Worm (Caenorhabditis elegans) whole organism, L4 larva: Measurements from ENCODE around the gene C17G10.7.
A peak's percentile ranks its signal among the peaks of the same experiment; 100 is the strongest.

Source experiments
- F10B5.3 ChIP-seq: sonication (generic microtip); optimal IDR thresholded peaks from 2 replicates; lab custom pipeline; 2016; ENCODE audit warnings: mild to moderate bottlenecking, missing genetic modification characterization, missing compliant biosample characterization
- F37D6.2 ChIP-seq: sonication (generic microtip); optimal IDR thresholded peaks from 2 replicates; lab custom pipeline; 2016; ENCODE audit warnings: mild to moderate bottlenecking, missing genetic modification characterization, missing compliant biosample characterization
- R02D3.7 ChIP-seq: fragments of 150-350 bp; sonication (generic microtip); optimal IDR thresholded peaks from 3 replicates; lab custom pipeline; 2014; ENCODE audit warnings: missing biosample characterization, missing genetic modification characterization
- Y5F2A.4 ChIP-seq: fragments of 200-800 bp; sonication (Bioruptor generic); optimal IDR thresholded peaks from 2 replicates; lab custom pipeline; 2018; ENCODE audit warnings: mild to moderate bottlenecking, missing genetic modification characterization, missing compliant biosample characterization
- aha-1 ChIP-seq: fragments of 150-350 bp; peaks from one replicate; lab custom pipeline; 2014; ENCODE audit warnings: missing biosample characterization, missing genetic modification characterization
- attf-4 ChIP-seq: sonication (generic microtip); optimal IDR thresholded peaks from 3 replicates; lab custom pipeline; 2017; ENCODE audit warnings: missing biosample characterization, missing genetic modification characterization
- ceh-28 ChIP-seq: fragments of 150-350 bp; optimal IDR thresholded peaks from 2 replicates; lab custom pipeline; 2014; ENCODE audit warnings: missing biosample characterization, missing genetic modification reagents, missing genetic modification characterization
- ces-1 ChIP-seq: fragments of 150-350 bp; sonication (generic microtip); optimal IDR thresholded peaks from 4 replicates; lab custom pipeline; 2014; ENCODE audit warnings: missing biosample characterization, missing genetic modification reagents, missing genetic modification characterization
- dmd-6 ChIP-seq: fragments of 200-800 bp; sonication (Bioruptor generic); IDR thresholded peaks from 2 replicates; pipeline ENCODE4 v1.3.6; 2022; ENCODE audit warnings: missing genetic modification reagents, missing genetic modification characterization, missing compliant biosample characterization
- dmd-8 ChIP-seq: fragments of 200-800 bp; sonication (Bioruptor generic); IDR thresholded peaks from 2 replicates; pipeline ENCODE4 v1.3.6; 2022; ENCODE audit warnings: missing genetic modification characterization, missing compliant biosample characterization
- dmd-9 ChIP-seq: fragments of 200-800 bp; sonication (Bioruptor generic); IDR thresholded peaks from 2 replicates; pipeline ENCODE4 v1.3.6; 2022; ENCODE audit warnings: missing genetic modification reagents, missing genetic modification characterization, missing compliant biosample characterization
- duxl-1 ChIP-seq: sonication (generic microtip); optimal IDR thresholded peaks from 2 replicates; lab custom pipeline; 2016; ENCODE audit warnings: mild to moderate bottlenecking, missing genetic modification characterization, moderate library complexity, missing compliant biosample characterization; ENCODE audit not compliant: poor library complexity
- dve-1 ChIP-seq: sonication (generic microtip); optimal IDR thresholded peaks from 2 replicates; lab custom pipeline; 2017; ENCODE audit warnings: antibody characterized with exemption, mild to moderate bottlenecking, missing genetic modification characterization, missing compliant biosample characterization; ENCODE audit not compliant: insufficient read depth
- egl-27 ChIP-seq: sonication (generic microtip); optimal IDR thresholded peaks from 3 replicates; lab custom pipeline; 2017; ENCODE audit warnings: missing biosample characterization, missing genetic modification reagents, missing genetic modification characterization
- fos-1 ChIP-seq: fragments of 150-350 bp; optimal IDR thresholded peaks from 2 replicates; lab custom pipeline; 2014; ENCODE audit warnings: missing biosample characterization, missing genetic modification characterization
- hlh-11 ChIP-seq: fragments of 200-800 bp; sonication (Bioruptor generic); optimal IDR thresholded peaks from 2 replicates; lab custom pipeline; 2018; ENCODE audit warnings: mild to moderate bottlenecking, missing genetic modification characterization, missing compliant biosample characterization
- lin-1 ChIP-seq: fragments of 200-800 bp; sonication (Bioruptor generic); IDR thresholded peaks from 2 replicates; pipeline ENCODE4 v1.3.6; 2022; ENCODE audit warnings: missing genetic modification reagents, missing genetic modification characterization, missing compliant biosample characterization
- lin-13 ChIP-seq: fragments of 150-350 bp; optimal IDR thresholded peaks from 2 replicates; lab custom pipeline; 2014; ENCODE audit warnings: missing biosample characterization, missing genetic modification reagents, missing genetic modification characterization
- lin-15B ChIP-seq: fragments of 150-350 bp; sonication (generic microtip); optimal IDR thresholded peaks from 3 replicates; lab custom pipeline; 2014; ENCODE audit warnings: missing biosample characterization, missing genetic modification characterization
- mdl-1 ChIP-seq, 2 experiments: fragments of 150-350 bp in 1 of 2; sonication (generic microtip) in 1 of 2; optimal IDR thresholded peaks; 2 replicates each; lab custom pipeline; 2014 to 2017; ENCODE audit warnings: missing biosample characterization in 2 of 2, missing genetic modification characterization in 2 of 2
- mxl-3 ChIP-seq: fragments of 200-800 bp; sonication (Bioruptor generic); optimal IDR thresholded peaks from 2 replicates; lab custom pipeline; 2018; ENCODE audit warnings: mild to moderate bottlenecking, missing genetic modification characterization, missing compliant biosample characterization
- nhr-102 ChIP-seq: sonication (generic microtip); optimal IDR thresholded peaks from 2 replicates; lab custom pipeline; 2016; ENCODE audit warnings: mild to moderate bottlenecking, missing genetic modification characterization, moderate library complexity, missing compliant biosample characterization
- nhr-25 ChIP-seq: sonication (generic microtip); optimal IDR thresholded peaks from 2 replicates; lab custom pipeline; 2017; ENCODE audit warnings: missing genetic modification characterization, mild to moderate bottlenecking, missing compliant biosample characterization, antibody characterized with exemption, moderate library complexity, borderline replicate concordance; ENCODE audit not compliant: insufficient read depth
- nhr-28 ChIP-seq: fragments of 150-350 bp; optimal IDR thresholded peaks from 2 replicates; lab custom pipeline; 2014; ENCODE audit warnings: missing biosample characterization, missing genetic modification characterization
- nhr-6 ChIP-seq: fragments of 150-350 bp; optimal IDR thresholded peaks from 2 replicates; lab custom pipeline; 2014; ENCODE audit warnings: missing biosample characterization, missing genetic modification characterization
- nhr-77 ChIP-seq: fragments of 150-350 bp; optimal IDR thresholded peaks from 2 replicates; lab custom pipeline; 2014; ENCODE audit warnings: missing biosample characterization, missing genetic modification characterization
- pha-4 ChIP-seq, 2 experiments: fragments of 150-350 bp in 1 of 2; fragments of 200-800 bp in 1 of 2; sonication (Bioruptor generic) in 1 of 2; IDR thresholded peaks in 1 of 2; optimal IDR thresholded peaks in 1 of 2; 2 replicates each; pipeline versions ENCODE4 v1.3.6 to Lab custom; 2014 to 2022; ENCODE audit warnings: missing genetic modification characterization in 2 of 2, missing genetic modification reagents in 2 of 2, missing biosample characterization in 1 of 2, missing compliant biosample characterization in 1 of 2
- pqm-1 ChIP-seq: sonication (generic microtip); optimal IDR thresholded peaks from 2 replicates; lab custom pipeline; 2017; ENCODE audit warnings: missing biosample characterization, missing genetic modification characterization
- set-16 ChIP-seq: fragments of 200-800 bp; sonication (Bioruptor generic); IDR thresholded peaks from 2 replicates; pipeline ENCODE4 v1.3.6; 2022; ENCODE audit warnings: missing genetic modification reagents, missing genetic modification characterization, missing compliant biosample characterization
- skn-1 ChIP-seq: fragments of 150-350 bp; optimal IDR thresholded peaks from 2 replicates; lab custom pipeline; 2014; ENCODE audit warnings: missing biosample characterization, missing genetic modification characterization
- snpc-4 ChIP-seq: fragments of 150-350 bp; optimal IDR thresholded peaks from 2 replicates; lab custom pipeline; 2014; ENCODE audit warnings: missing biosample characterization, missing genetic modification characterization
- tag-97 ChIP-seq: fragments of 200-800 bp; sonication (Bioruptor generic); IDR thresholded peaks from 2 replicates; pipeline ENCODE4 v1.3.6; 2022; ENCODE audit warnings: missing genetic modification characterization, missing compliant biosample characterization
- unc-130 ChIP-seq: sonication (generic microtip); optimal IDR thresholded peaks from 2 replicates; lab custom pipeline; 2016; ENCODE audit warnings: missing genetic modification reagents, missing genetic modification characterization, missing compliant biosample characterization
- unc-62 ChIP-seq, 3 experiments: fragments of 150-350 bp in 1 of 3; sonication (generic microtip); optimal IDR thresholded peaks in 2 of 3; peaks in 1 of 3; 1 replicate in 1 of 3; 2 replicates in 2 of 3; lab custom pipeline; 2014 to 2017; ENCODE audit warnings: missing biosample characterization in 3 of 3, missing genetic modification characterization in 3 of 3, missing genetic modification reagents in 3 of 3, missing genotype in 1 of 3

The C17G10.7 gene

DNA sequence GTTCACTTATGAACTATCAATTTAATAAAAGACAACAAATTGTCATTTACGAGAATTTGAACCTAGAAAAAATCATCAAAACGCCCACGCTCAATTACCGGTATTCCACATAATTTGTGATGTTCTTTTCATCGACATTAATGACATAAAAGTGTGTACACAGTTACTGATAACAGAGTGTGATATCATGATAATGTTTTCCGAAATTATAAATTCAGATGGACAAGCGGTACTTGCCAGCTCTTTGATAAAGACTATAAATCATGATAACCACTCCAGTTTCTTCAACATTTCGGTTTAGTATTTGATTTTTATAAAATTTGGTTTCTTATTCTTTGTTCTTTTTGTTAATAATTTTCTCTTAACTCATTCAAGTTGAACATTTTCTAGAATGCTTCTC is 21.9 kb downstream of the C17G10.7 start, which contains the start of gene lys-8 (continued):
- TF ChIP-seq R02D3.7 (tag; lab: Kevin White, UChicago) (no peak), lin-15B (no peak), attf-4 (tag; lab: Kevin White, UChicago) (no peak), dmd-6 (GFP tag; lab: Robert Waterston, UW) (peak; percentile 93), nhr-102 (tag; lab: Kevin White, UChicago) (peak; percentile 16), mdl-1 (tag; optimal IDR thresholded peaks at IDR 0.05; lab: Kevin White, UChicago) (peak in 1 of 2 experiments; percentile 17), fos-1 (no peak), lin-13 (peak; percentile 13), duxl-1 (tag; lab: Kevin White, UChicago) (no peak), nhr-6 (tag; lab: Kevin White, UChicago) (no peak), mxl-3 (peak; percentile 35), lin-1 (GFP tag; lab: Robert Waterston, UW) (peak; percentile 54), dmd-9 (no peak), nhr-25 (tag; lab: Kevin White, UChicago) (no peak), hlh-11 (tag; lab: Kevin White, UChicago) (peak; percentile 90), F37D6.2 (tag; lab: Kevin White, UChicago) (no peak), unc-130 (GFP tag; lab: Kevin White, UChicago) (no peak), nhr-77 (tag; lab: Kevin White, UChicago) (peak; percentile 78), nhr-28 (peak; percentile 95), snpc-4 (no peak), ces-1 (GFP tag; lab: Kevin White, UChicago) (no peak), dve-1 (peak; percentile 89), dmd-8 (GFP tag; lab: Robert Waterston, UW) (no peak)

DNA sequence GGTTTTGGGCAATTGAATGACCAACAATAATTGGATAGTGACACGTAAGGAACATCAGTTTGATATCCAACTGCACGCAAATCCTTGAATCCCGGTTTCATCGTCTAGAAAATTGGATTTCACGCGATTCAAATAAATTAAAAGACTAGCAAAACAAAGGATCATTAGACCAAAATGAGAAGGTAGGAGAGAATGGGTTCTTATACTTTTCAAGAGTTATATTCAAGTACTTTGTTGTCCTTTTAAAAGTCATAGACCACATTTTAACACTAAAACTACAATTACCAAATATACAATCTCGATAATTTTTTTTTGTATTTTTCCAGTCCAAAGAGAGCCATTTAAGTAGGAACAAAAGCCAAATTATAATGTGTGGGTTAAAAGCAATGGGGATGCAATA is 25.3 kb downstream of the C17G10.7 start, which contains the start of gene T25E4.2:
Gene T25E4.2, minus strand, starts transcription at position 101 of the 400 bp plus-strand sequence.
- no peak for TF ChIP-seq F10B5.3 (tag; lab: Kevin White, UChicago)
- no peak for TF ChIP-seq Y5F2A.4 (GFP tag; lab: Kevin White, UChicago)
- TF ChIP-seq skn-1 (tag; lab: Kevin White, UChicago): no peak
- TF ChIP-seq hlh-11 (tag; lab: Kevin White, UChicago): no peak
- TF ChIP-seq unc-130 (GFP tag; lab: Kevin White, UChicago): no peak
- no peak for TF ChIP-seq ceh-28
- no peak for TF ChIP-seq nhr-102 (tag; lab: Kevin White, UChicago)
- no peak for TF ChIP-seq egl-27 (tag; lab: Kevin White, UChicago)
- no peak for TF ChIP-seq tag-97 (GFP tag; lab: Robert Waterston, UW)

DNA sequence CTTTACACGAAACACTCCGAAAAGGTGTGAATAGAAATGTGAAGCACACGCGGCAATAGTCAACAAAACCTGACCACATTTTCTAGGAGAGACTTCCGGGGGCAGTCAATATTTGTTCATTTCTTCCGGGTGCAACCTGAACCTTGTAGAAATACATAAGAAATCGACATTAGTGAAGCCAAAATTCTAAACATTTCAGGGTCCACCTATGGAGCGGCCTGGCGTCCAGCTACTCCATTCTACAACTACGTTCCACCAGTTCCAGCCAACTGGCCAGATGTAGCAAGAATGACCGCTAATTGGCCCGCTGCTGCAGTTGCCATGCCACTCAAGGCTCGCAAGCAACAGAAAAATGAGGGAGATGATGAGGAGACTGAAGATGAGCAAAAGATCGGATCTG is 28.4 kb downstream of the C17G10.7 start:
- TF ChIP-seq pqm-1 (tag; lab: Kevin White, UChicago) (no peak), pha-4 (GFP tag; IDR thresholded peaks at IDR 0.05; lab: Robert Waterston, UW) (no peak), pha-4 (tag; optimal IDR thresholded peaks at IDR 0.05; lab: Kevin White, UChicago) (no peak), aha-1 (tag; lab: Kevin White, UChicago) (peak; percentile 76)

DNA sequence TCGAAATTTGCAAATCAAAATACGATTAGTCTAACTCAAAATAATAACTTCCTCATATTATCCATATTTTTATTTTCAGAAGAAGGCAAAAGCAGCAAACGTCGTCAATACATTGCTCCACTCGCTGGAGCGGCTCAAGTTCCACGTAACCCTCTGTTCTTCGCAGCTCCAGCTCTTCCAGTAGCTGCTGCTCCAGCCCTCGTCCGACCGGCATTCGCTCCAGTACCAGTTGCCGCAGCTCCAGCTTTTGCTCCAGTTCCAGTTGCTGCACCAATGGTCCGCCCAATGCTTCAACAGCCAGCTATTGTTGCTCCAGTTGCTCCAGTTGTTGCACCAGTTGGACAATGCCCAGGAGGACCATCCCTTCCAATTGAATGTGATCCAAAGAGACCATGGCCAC is 28.9 kb downstream of the C17G10.7 start:
- TF ChIP-seq R02D3.7 (tag; lab: Kevin White, UChicago): no peak
- TF ChIP-seq set-16 (GFP tag; lab: Robert Waterston, UW): peak; percentile 83

DNA sequence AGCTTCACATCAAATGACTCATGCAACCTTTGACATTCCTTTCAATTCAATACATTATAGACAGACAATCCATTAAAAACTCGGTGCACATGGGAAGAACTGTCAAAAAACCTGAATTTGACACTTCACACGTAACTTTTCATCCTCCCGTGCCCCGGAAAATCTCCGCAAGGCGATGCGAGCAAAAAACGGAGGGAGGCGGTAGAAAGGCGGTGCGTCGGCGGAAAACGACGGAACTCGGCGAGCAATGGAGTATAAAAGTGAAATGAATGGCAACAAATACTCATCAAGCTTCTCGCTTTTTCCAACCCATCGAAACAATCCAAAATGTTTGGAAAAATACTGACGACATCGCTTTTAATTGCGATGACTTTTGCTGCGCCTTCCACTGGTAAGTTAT is 29.6 kb downstream of the C17G10.7 start, which contains the start of gene T25E4.1:
Gene T25E4.1, plus strand, starts transcription at position 301 of the 400 bp plus-strand sequence.
- TF ChIP-seq R02D3.7 (tag; lab: Kevin White, UChicago) (no peak), unc-62 (GFP tag; optimal IDR thresholded peaks at IDR 0.05 in 1 of 2; lab: Kevin White, UChicago) (no peak), unc-62 (tag; optimal IDR thresholded peaks at IDR 0.05; lab: Kevin White, UChicago) (no peak)
